Fruit fly (Drosophila melanogaster): Measurements from ENCODE around the gene CG8065.

- TF ChIP-seq CG8478 (optimal IDR thresholded peaks at IDR 0.05) (no peak), CTCF (optimal IDR thresholded peaks at IDR 0.05) (no peak)
Observed at dm6 chr3L:10262827-10263226, 47.4 kb downstream of the CG8065 start.
